Worm (Caenorhabditis elegans) whole organism, mixed stage, embryonic: ENCODE results near the gene oac-3.

Experiments used
- M03D4.4 ChIP-seq: sonication (generic microtip); optimal IDR thresholded peaks from 2 replicates; lab custom pipeline; 2017; ENCODE audit warnings: mild to moderate bottlenecking, missing genetic modification characterization, missing compliant biosample characterization
- bed-3 ChIP-seq: fragments of 200-800 bp; sonication (Bioruptor generic); optimal IDR thresholded peaks from 3 replicates; lab custom pipeline; 2018; ENCODE audit warnings: mild to moderate bottlenecking, missing genetic modification characterization, moderate library complexity, missing compliant biosample characterization
- blmp-1 ChIP-seq: fragments of 150-350 bp; optimal IDR thresholded peaks from 2 replicates; lab custom pipeline; 2014; ENCODE audit warnings: missing biosample characterization, missing genetic modification characterization
- ceh-39 ChIP-seq: fragments of 150-350 bp; optimal IDR thresholded peaks from 2 replicates; lab custom pipeline; 2014; ENCODE audit warnings: missing biosample characterization, missing genetic modification characterization
- ceh-83 ChIP-seq: fragments of 200-800 bp; sonication (Bioruptor generic); optimal IDR thresholded peaks from 2 replicates; lab custom pipeline; 2018; ENCODE audit warnings: mild to moderate bottlenecking, missing genetic modification characterization, missing compliant biosample characterization
- ces-1 ChIP-seq: fragments of 150-350 bp; optimal IDR thresholded peaks from 2 replicates; lab custom pipeline; 2014; ENCODE audit warnings: missing biosample characterization, missing genetic modification reagents, missing genetic modification characterization
- cnd-1 ChIP-seq: fragments of 200-800 bp; sonication (Bioruptor generic); optimal IDR thresholded peaks from 2 replicates; lab custom pipeline; 2018; ENCODE audit warnings: mild to moderate bottlenecking, missing genetic modification characterization, missing compliant biosample characterization
- drap-1 ChIP-seq: fragments of 200-800 bp; sonication (Bioruptor generic); optimal IDR thresholded peaks from 3 replicates; lab custom pipeline; 2018; ENCODE audit warnings: mild to moderate bottlenecking, missing genetic modification characterization, missing compliant biosample characterization
- elt-1 ChIP-seq: sonication (generic microtip); optimal IDR thresholded peaks from 2 replicates; lab custom pipeline; 2017; ENCODE audit warnings: missing genetic modification characterization, mild to moderate bottlenecking, missing compliant biosample characterization, antibody characterized with exemption, moderate library complexity, borderline replicate concordance; ENCODE audit not compliant: insufficient read depth
- elt-3 ChIP-seq: fragments of 150-350 bp; optimal IDR thresholded peaks from 2 replicates; lab custom pipeline; 2014; ENCODE audit warnings: missing biosample characterization, missing genetic modification characterization
- flh-1 ChIP-seq: fragments of 200-800 bp; sonication (Bioruptor generic); optimal IDR thresholded peaks from 2 replicates; lab custom pipeline; 2018; ENCODE audit warnings: mild to moderate bottlenecking, missing genetic modification characterization, moderate library complexity, missing compliant biosample characterization
- ham-2 ChIP-seq: fragments of 200-800 bp; sonication (Bioruptor generic); optimal IDR thresholded peaks from 2 replicates; lab custom pipeline; 2018; ENCODE audit warnings: mild to moderate bottlenecking, missing genetic modification characterization, missing compliant biosample characterization
- hlh-1 ChIP-seq: fragments of 150-350 bp; optimal IDR thresholded peaks from 2 replicates; lab custom pipeline; 2014; ENCODE audit warnings: missing biosample characterization, missing genetic modification reagents, missing genetic modification characterization
- lin-13 ChIP-seq: fragments of 150-350 bp; optimal IDR thresholded peaks from 2 replicates; lab custom pipeline; 2014; ENCODE audit warnings: missing biosample characterization, missing genetic modification characterization
- lsy-2 ChIP-seq: fragments of 150-350 bp; optimal IDR thresholded peaks from 2 replicates; lab custom pipeline; 2014; ENCODE audit warnings: missing biosample characterization, missing genetic modification characterization
- mab-5 ChIP-seq: fragments of 150-350 bp; optimal IDR thresholded peaks from 2 replicates; lab custom pipeline; 2014; ENCODE audit warnings: missing biosample characterization, missing genetic modification characterization
- mep-1 ChIP-seq: fragments of 150-350 bp; optimal IDR thresholded peaks from 2 replicates; lab custom pipeline; 2017; ENCODE audit warnings: missing biosample characterization, missing genetic modification reagents, missing genetic modification characterization, inconsistent platforms
- mls-2 ChIP-seq: sonication (generic microtip); optimal IDR thresholded peaks from 2 replicates; lab custom pipeline; 2016; ENCODE audit warnings: mild to moderate bottlenecking, missing genetic modification characterization, moderate library complexity, missing compliant biosample characterization
- nhr-12 ChIP-seq: fragments of 150-350 bp; optimal IDR thresholded peaks from 2 replicates; lab custom pipeline; 2014; ENCODE audit warnings: missing biosample characterization, missing genetic modification characterization
- nhr-2 ChIP-seq: fragments of 150-350 bp; optimal IDR thresholded peaks from 2 replicates; lab custom pipeline; 2014; ENCODE audit warnings: missing biosample characterization, missing genetic modification characterization
- nhr-237 ChIP-seq: fragments of 150-350 bp; optimal IDR thresholded peaks from 2 replicates; lab custom pipeline; 2014; ENCODE audit warnings: missing biosample characterization, missing genetic modification characterization
- nhr-28 ChIP-seq: fragments of 150-350 bp; optimal IDR thresholded peaks from 2 replicates; lab custom pipeline; 2014; ENCODE audit warnings: missing biosample characterization, missing genetic modification characterization
- nhr-76 ChIP-seq: sonication (generic microtip); optimal IDR thresholded peaks from 2 replicates; lab custom pipeline; 2017; ENCODE audit warnings: missing biosample characterization, missing genetic modification characterization
- pha-4 ChIP-seq: fragments of 150-350 bp; optimal IDR thresholded peaks from 2 replicates; lab custom pipeline; 2018; ENCODE audit warnings: missing biosample characterization, missing genetic modification reagents, missing genetic modification characterization
- sem-2 ChIP-seq: fragments of 200-800 bp; sonication (Bioruptor generic); optimal IDR thresholded peaks from 2 replicates; lab custom pipeline; 2018; ENCODE audit warnings: mild to moderate bottlenecking, missing genetic modification characterization, missing compliant biosample characterization
- snpc-4 ChIP-seq: fragments of 150-350 bp; optimal IDR thresholded peaks from 2 replicates; lab custom pipeline; 2014; ENCODE audit warnings: missing biosample characterization, missing genetic modification characterization
- sptf-1 ChIP-seq: sonication (generic microtip); optimal IDR thresholded peaks from 2 replicates; lab custom pipeline; 2017; ENCODE audit warnings: mild to moderate bottlenecking, missing genetic modification characterization, moderate library complexity, missing compliant biosample characterization
- tbx-8 ChIP-seq: fragments of 200-800 bp; sonication (Bioruptor generic); optimal IDR thresholded peaks from 2 replicates; lab custom pipeline; 2018; ENCODE audit warnings: mild to moderate bottlenecking, missing genetic modification characterization, moderate library complexity, missing compliant biosample characterization
- unc-120 ChIP-seq: sonication (generic microtip); optimal IDR thresholded peaks from 2 replicates; lab custom pipeline; 2017; ENCODE audit warnings: missing genetic modification characterization, missing compliant biosample characterization; ENCODE audit not compliant: poor library complexity, severe bottlenecking
- unc-39 ChIP-seq: fragments of 150-350 bp; optimal IDR thresholded peaks from 2 replicates; lab custom pipeline; 2014; ENCODE audit warnings: missing biosample characterization, missing genetic modification characterization
- unc-62 ChIP-seq: fragments of 150-350 bp; optimal IDR thresholded peaks from 2 replicates; lab custom pipeline; 2014; ENCODE audit warnings: missing biosample characterization, missing genetic modification reagents, missing genetic modification characterization
- ztf-11 ChIP-seq: fragments of 150-350 bp; optimal IDR thresholded peaks from 2 replicates; lab custom pipeline; 2014; ENCODE audit warnings: missing biosample characterization, missing genetic modification characterization

Gene oac-3

DNA sequence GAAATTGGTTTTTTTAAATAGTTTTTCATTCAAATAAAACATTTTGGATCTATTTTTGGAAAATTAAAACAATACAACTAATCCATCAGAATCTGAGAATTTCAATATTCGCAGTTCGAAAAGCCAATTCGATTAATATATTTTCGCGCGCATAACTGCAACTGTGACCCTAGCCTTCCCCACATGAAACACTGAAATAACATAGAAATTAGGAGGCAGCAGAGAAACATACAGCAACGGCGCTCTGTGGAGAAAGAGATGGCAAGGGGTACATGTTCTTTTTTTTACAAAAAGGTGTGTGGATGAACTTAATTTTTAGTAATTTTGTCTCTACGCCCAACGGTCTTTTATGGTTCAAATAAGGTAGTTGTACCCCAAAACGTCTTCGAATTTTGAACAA, 19.1 kb upstream of the oac-3 start:
- TF ChIP-seq elt-1 (no peak), unc-39 (tag; lab: Kevin White, UChicago) (no peak), snpc-4 (tag; lab: Kevin White, UChicago) (no peak), hlh-1 (tag; lab: Kevin White, UChicago) (peak; percentile 3)

DNA sequence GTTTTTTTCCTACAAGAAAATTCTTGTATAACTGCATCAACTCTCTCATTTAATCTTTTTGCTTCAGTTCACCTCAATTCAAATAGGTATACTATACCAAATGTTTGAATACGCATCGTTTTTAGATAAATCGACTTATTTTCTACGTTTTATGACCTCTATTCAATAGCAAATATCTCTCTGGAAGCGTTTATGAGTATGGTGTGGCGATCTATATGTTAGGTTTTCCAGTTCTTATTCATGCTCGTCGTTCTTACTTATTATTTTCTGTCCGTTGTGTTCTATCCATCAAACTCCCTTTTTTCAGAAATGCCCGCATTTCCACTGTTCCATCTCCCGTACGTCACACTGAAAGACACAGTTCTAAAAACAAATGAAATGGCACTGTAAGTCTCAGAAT, 18.7 kb upstream of the oac-3 start, which contains the start of gene T22G5.3:
T22G5.3 (plus strand) TSS at position 301 of the 400 bp plus-strand sequence.
- no peak for TF ChIP-seq hlh-1 (tag; lab: Kevin White, UChicago)
- no peak for TF ChIP-seq sem-2 (GFP tag; lab: Kevin White, UChicago)
- no peak for TF ChIP-seq nhr-76
- TF ChIP-seq M03D4.4 (tag; lab: Kevin White, UChicago): no peak
- TF ChIP-seq nhr-28 (tag; lab: Kevin White, UChicago): no peak
- TF ChIP-seq unc-62: no peak
- no peak for TF ChIP-seq lsy-2 (tag; lab: Kevin White, UChicago)
- no peak for TF ChIP-seq snpc-4 (tag; lab: Kevin White, UChicago)
- no peak for TF ChIP-seq ceh-39
- no peak for TF ChIP-seq pha-4
- TF ChIP-seq ces-1 (GFP tag; lab: Kevin White, UChicago): no peak
- TF ChIP-seq cnd-1 (tag; lab: Kevin White, UChicago): no peak
- TF ChIP-seq nhr-237: no peak

DNA sequence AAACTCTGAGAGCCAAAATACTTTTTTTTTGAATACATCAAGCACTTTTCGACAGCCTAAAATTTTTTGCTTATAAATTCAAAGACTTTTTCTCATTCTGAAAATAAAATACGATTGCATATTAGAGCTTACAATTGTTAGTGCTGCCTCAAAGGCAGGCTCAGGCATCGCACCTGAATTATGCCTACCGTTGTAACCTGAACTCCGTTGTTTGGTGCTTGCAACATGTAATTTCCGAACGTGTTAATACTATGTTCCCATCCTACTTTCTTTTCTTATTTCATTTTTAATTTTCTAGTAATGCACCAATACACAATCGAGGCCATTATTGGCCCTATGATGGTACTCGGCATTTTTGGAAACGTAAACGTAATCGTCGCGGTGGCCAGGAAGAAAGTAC, 12.0 kb upstream of the oac-3 start, which contains the start of gene srsx-19:
srsx-19 (plus strand) TSS at position 301 of the 400 bp plus-strand sequence.
- TF ChIP-seq sem-2 (GFP tag; lab: Kevin White, UChicago) (no peak), drap-1 (GFP tag; lab: Kevin White, UChicago) (no peak), ham-2 (GFP tag; lab: Kevin White, UChicago) (no peak), elt-3 (tag; lab: Kevin White, UChicago) (no peak), mep-1 (tag; lab: Kevin White, UChicago) (no peak), M03D4.4 (tag; lab: Kevin White, UChicago) (no peak), nhr-237 (no peak), hlh-1 (tag; lab: Kevin White, UChicago) (no peak), bed-3 (GFP tag; lab: Kevin White, UChicago) (no peak), nhr-76 (no peak), mab-5 (tag; lab: Kevin White, UChicago) (no peak), lin-13 (tag; lab: Kevin White, UChicago) (no peak), blmp-1 (tag; lab: Kevin White, UChicago) (no peak), ceh-83 (GFP tag; lab: Kevin White, UChicago) (no peak), elt-1 (no peak), unc-120 (tag; lab: Kevin White, UChicago) (no peak)

- TF ChIP-seq lin-13 (tag; lab: Kevin White, UChicago): no peak
- no peak for TF ChIP-seq elt-3 (tag; lab: Kevin White, UChicago)
- no peak for TF ChIP-seq nhr-12
- TF ChIP-seq elt-1: no peak
- no peak for TF ChIP-seq mep-1 (tag; lab: Kevin White, UChicago)
- no peak for TF ChIP-seq ceh-39
- no peak for TF ChIP-seq flh-1 (GFP tag; lab: Kevin White, UChicago)
- TF ChIP-seq sptf-1: no peak
- no peak for TF ChIP-seq nhr-2 (tag; lab: Kevin White, UChicago)
- TF ChIP-seq, all 35 proteins: peak for 0
Measured at ce11 chrV:13889516-13889915, 9.8 kb upstream of the oac-3 start, which contains the start of gene spp-12. TSS of gene spp-12 (plus strand) at chrV:13889816.

ce11 chrV:13890473-13890872, 8.8 kb upstream of the oac-3 start, which contains the start of gene lbp-8:
TSS of gene lbp-8 (plus strand) at chrV:13890773.
- TF ChIP-seq flh-1 (GFP tag; lab: Kevin White, UChicago): no peak
- no peak for TF ChIP-seq pha-4
- no peak for TF ChIP-seq elt-1
- no peak for TF ChIP-seq mls-2 (tag; lab: Kevin White, UChicago)
- TF ChIP-seq ztf-11 (tag; lab: Kevin White, UChicago): no peak
- no peak for TF ChIP-seq tbx-8 (GFP tag; lab: Kevin White, UChicago)
- no peak for TF ChIP-seq hlh-1 (tag; lab: Kevin White, UChicago)
- no peak for TF ChIP-seq drap-1 (GFP tag; lab: Kevin White, UChicago)
- no peak for TF ChIP-seq ceh-83 (GFP tag; lab: Kevin White, UChicago)
- no peak for TF ChIP-seq lsy-2 (tag; lab: Kevin White, UChicago)
- TF ChIP-seq blmp-1 (tag; lab: Kevin White, UChicago): no peak
- TF ChIP-seq cnd-1 (tag; lab: Kevin White, UChicago): no peak
- no peak for TF ChIP-seq ces-1 (GFP tag; lab: Kevin White, UChicago)
